Worm (Caenorhabditis elegans) whole organism, late embryonic: ENCODE measurements around the gene pals-22.
A peak's percentile ranks its signal among the peaks of the same experiment; 100 is the strongest.

Source experiments
- C08G9.2 ChIP-seq: sonication (generic microtip); optimal IDR thresholded peaks from 2 replicates; lab custom pipeline; 2016; ENCODE audit warnings: mild to moderate bottlenecking, missing genetic modification characterization, moderate library complexity, missing compliant biosample characterization
- C38D4.7 ChIP-seq: fragments of 200-800 bp; sonication (Bioruptor generic); optimal IDR thresholded peaks from 2 replicates; lab custom pipeline; 2018; ENCODE audit warnings: mild to moderate bottlenecking, missing genetic modification characterization, moderate library complexity, missing compliant biosample characterization
- F13H6.1 ChIP-seq: sonication (generic microtip); optimal IDR thresholded peaks from 2 replicates; lab custom pipeline; 2016; ENCODE audit warnings: missing genetic modification characterization, missing compliant biosample characterization
- K02D7.2 ChIP-seq: sonication (generic microtip); optimal IDR thresholded peaks from 2 replicates; lab custom pipeline; 2017; ENCODE audit warnings: mild to moderate bottlenecking, missing genetic modification characterization, missing compliant biosample characterization
- K09A11.1 ChIP-seq: sonication (generic microtip); optimal IDR thresholded peaks from 2 replicates; lab custom pipeline; 2017; ENCODE audit warnings: antibody characterized with exemption, mild to moderate bottlenecking, missing genetic modification characterization, missing compliant biosample characterization; ENCODE audit not compliant: insufficient read depth
- ahr-1 ChIP-seq: sonication (generic microtip); optimal IDR thresholded peaks from 2 replicates; lab custom pipeline; 2016; ENCODE audit warnings: missing genetic modification characterization, missing compliant biosample characterization
- ama-1 ChIP-seq: fragments of 150-350 bp; optimal IDR thresholded peaks from 2 replicates; lab custom pipeline; 2014
- ceh-18 ChIP-seq: sonication (generic microtip); optimal IDR thresholded peaks from 2 replicates; lab custom pipeline; 2016; ENCODE audit warnings: missing genetic modification characterization, missing compliant biosample characterization
- ceh-19 ChIP-seq: fragments of 200-800 bp; sonication (Bioruptor generic); optimal IDR thresholded peaks from 2 replicates; lab custom pipeline; 2018; ENCODE audit warnings: mild to moderate bottlenecking, missing genetic modification characterization, missing compliant biosample characterization
- ceh-2 ChIP-seq: sonication (generic microtip); optimal IDR thresholded peaks from 2 replicates; lab custom pipeline; 2016; ENCODE audit warnings: missing genotype, missing genetic modification characterization, missing compliant biosample characterization
- ceh-24 ChIP-seq: sonication (generic microtip); optimal IDR thresholded peaks from 2 replicates; lab custom pipeline; 2016; ENCODE audit warnings: mild to moderate bottlenecking, missing genetic modification characterization, missing compliant biosample characterization
- ceh-34 ChIP-seq: sonication (generic microtip); optimal IDR thresholded peaks from 2 replicates; lab custom pipeline; 2016; ENCODE audit warnings: mild to moderate bottlenecking, missing genetic modification characterization, missing compliant biosample characterization
- ceh-45 ChIP-seq: fragments of 200-800 bp; sonication (Bioruptor generic); IDR thresholded peaks from 2 replicates; pipeline ENCODE4 v1.3.6; 2022; ENCODE audit warnings: missing genetic modification reagents, missing genetic modification characterization, missing compliant biosample characterization
- ceh-48 ChIP-seq: sonication (generic microtip); optimal IDR thresholded peaks from 2 replicates; lab custom pipeline; 2016; ENCODE audit warnings: missing genetic modification characterization, inconsistent platforms, missing compliant biosample characterization
- che-1 ChIP-seq: sonication (generic microtip); optimal IDR thresholded peaks from 2 replicates; lab custom pipeline; 2016; ENCODE audit warnings: mild to moderate bottlenecking, missing genetic modification characterization, missing compliant biosample characterization
- dmd-4 ChIP-seq: sonication (generic microtip); optimal IDR thresholded peaks from 2 replicates; lab custom pipeline; 2016; ENCODE audit warnings: borderline replicate concordance, missing genetic modification characterization, missing compliant biosample characterization
- dve-1 ChIP-seq: sonication (generic microtip); optimal IDR thresholded peaks from 2 replicates; lab custom pipeline; 2017; ENCODE audit warnings: antibody characterized with exemption, mild to moderate bottlenecking, missing genetic modification characterization, missing compliant biosample characterization
- elt-2 ChIP-seq: sonication (generic microtip); optimal IDR thresholded peaks from 2 replicates; lab custom pipeline; 2016; ENCODE audit warnings: missing genetic modification reagents, missing genetic modification characterization, missing compliant biosample characterization
- elt-4 ChIP-seq: sonication (generic microtip); optimal IDR thresholded peaks from 2 replicates; lab custom pipeline; 2016; ENCODE audit warnings: missing genetic modification characterization, missing compliant biosample characterization
- ets-4 ChIP-seq: sonication (generic microtip); optimal IDR thresholded peaks from 2 replicates; lab custom pipeline; 2016; ENCODE audit warnings: missing genetic modification characterization, missing compliant biosample characterization
- eyg-1 ChIP-seq: sonication (generic microtip); optimal IDR thresholded peaks from 2 replicates; lab custom pipeline; 2016; ENCODE audit warnings: missing genotype, missing genetic modification characterization, missing compliant biosample characterization
- fkh-10 ChIP-seq: fragments of 150-350 bp; optimal IDR thresholded peaks from 2 replicates; lab custom pipeline; 2014; ENCODE audit warnings: missing biosample characterization, missing genetic modification reagents, missing genetic modification characterization
- fkh-6 ChIP-seq: sonication (generic microtip); optimal IDR thresholded peaks from 2 replicates; lab custom pipeline; 2016; ENCODE audit warnings: missing genetic modification characterization, missing compliant biosample characterization
- gmeb-2 ChIP-seq: sonication (generic microtip); optimal IDR thresholded peaks from 2 replicates; lab custom pipeline; 2016; ENCODE audit warnings: missing genetic modification characterization, inconsistent platforms, missing compliant biosample characterization
- hlh-13 ChIP-seq: fragments of 200-800 bp; sonication (Bioruptor generic); optimal IDR thresholded peaks from 2 replicates; lab custom pipeline; 2018; ENCODE audit warnings: mild to moderate bottlenecking, missing genetic modification characterization, missing compliant biosample characterization
- hlh-30 ChIP-seq: sonication (generic microtip); optimal IDR thresholded peaks from 2 replicates; lab custom pipeline; 2017; ENCODE audit warnings: antibody characterized with exemption, missing genetic modification characterization, missing compliant biosample characterization; ENCODE audit not compliant: insufficient read depth
- hlh-6 ChIP-seq: sonication (generic microtip); optimal IDR thresholded peaks from 2 replicates; lab custom pipeline; 2016; ENCODE audit warnings: missing genotype, missing genetic modification characterization, missing compliant biosample characterization
- hlh-8 ChIP-seq: sonication (generic microtip); optimal IDR thresholded peaks from 2 replicates; lab custom pipeline; 2016; ENCODE audit warnings: missing genotype, missing genetic modification characterization, missing compliant biosample characterization
- lin-11 ChIP-seq: fragments of 200-800 bp; sonication (Bioruptor generic); optimal IDR thresholded peaks from 2 replicates; lab custom pipeline; 2018; ENCODE audit warnings: mild to moderate bottlenecking, missing genetic modification characterization, missing compliant biosample characterization
- nfya-1 ChIP-seq: sonication (generic microtip); optimal IDR thresholded peaks from 2 replicates; lab custom pipeline; 2017; ENCODE audit warnings: missing genetic modification characterization, mild to moderate bottlenecking, missing compliant biosample characterization, antibody characterized with exemption, moderate library complexity
- nhr-11 ChIP-seq: fragments of 150-350 bp; optimal IDR thresholded peaks from 2 replicates; lab custom pipeline; 2014; ENCODE audit warnings: missing biosample characterization, missing genetic modification characterization
- odd-2 ChIP-seq: sonication (generic microtip); optimal IDR thresholded peaks from 2 replicates; lab custom pipeline; 2017; ENCODE audit warnings: antibody characterized with exemption, mild to moderate bottlenecking, missing genetic modification characterization, missing compliant biosample characterization
- pax-1 ChIP-seq: fragments of 150-350 bp; optimal IDR thresholded peaks from 2 replicates; lab custom pipeline; 2014; ENCODE audit warnings: missing biosample characterization, missing genetic modification characterization
- pha-2 ChIP-seq: sonication (generic microtip); optimal IDR thresholded peaks from 2 replicates; lab custom pipeline; 2017; ENCODE audit warnings: mild to moderate bottlenecking, missing genetic modification characterization, missing compliant biosample characterization
- pqm-1 ChIP-seq: sonication (generic microtip); optimal IDR thresholded peaks from 2 replicates; lab custom pipeline; 2016; ENCODE audit warnings: missing genetic modification characterization, missing compliant biosample characterization
- ref-2 ChIP-seq: sonication (generic microtip); optimal IDR thresholded peaks from 2 replicates; lab custom pipeline; 2016; ENCODE audit warnings: missing genetic modification characterization, missing compliant biosample characterization
- rnt-1 ChIP-seq: sonication (generic microtip); optimal IDR thresholded peaks from 2 replicates; lab custom pipeline; 2016; ENCODE audit warnings: missing genetic modification characterization, missing compliant biosample characterization
- sox-2 ChIP-seq: fragments of 200-800 bp; sonication (Bioruptor generic); IDR thresholded peaks from 2 replicates; pipeline ENCODE4 v1.3.6; 2022; ENCODE audit warnings: missing genetic modification reagents, missing genetic modification characterization, missing compliant biosample characterization
- syd-9 ChIP-seq: sonication (generic microtip); optimal IDR thresholded peaks from 2 replicates; lab custom pipeline; 2016; ENCODE audit warnings: mild to moderate bottlenecking, missing genetic modification characterization, moderate library complexity, missing compliant biosample characterization
- tbx-2 ChIP-seq: sonication (generic microtip); optimal IDR thresholded peaks from 2 replicates; lab custom pipeline; 2016; ENCODE audit warnings: missing genetic modification characterization, missing compliant biosample characterization
- tbx-7 ChIP-seq: sonication (generic microtip); optimal IDR thresholded peaks from 2 replicates; lab custom pipeline; 2016; ENCODE audit warnings: missing genotype, missing genetic modification characterization, missing compliant biosample characterization
- ttx-3 ChIP-seq: sonication (generic microtip); optimal IDR thresholded peaks from 2 replicates; lab custom pipeline; 2016; ENCODE audit warnings: missing genetic modification reagents, missing genetic modification characterization, missing compliant biosample characterization
- unc-3 ChIP-seq, 2 experiments: fragments of 200-800 bp in 1 of 2; sonication (Bioruptor generic) in 1 of 2; sonication (generic microtip) in 1 of 2; conservative IDR thresholded peaks in 1 of 2; optimal IDR thresholded peaks in 1 of 2; 2 replicates each; pipeline versions ENCODE4 v1.3.6 to Lab custom; 2016 to 2022; ENCODE audit warnings: missing compliant biosample characterization in 2 of 2, missing genetic modification characterization in 2 of 2, missing genetic modification reagents in 1 of 2
- unc-42 ChIP-seq: sonication (generic microtip); optimal IDR thresholded peaks from 2 replicates; lab custom pipeline; 2016; ENCODE audit warnings: missing genotype, missing genetic modification characterization, missing compliant biosample characterization
- zip-5 ChIP-seq: sonication (generic microtip); optimal IDR thresholded peaks from 2 replicates; lab custom pipeline; 2016; ENCODE audit warnings: missing genetic modification characterization, missing compliant biosample characterization
- ztf-16 ChIP-seq: sonication (generic microtip); optimal IDR thresholded peaks from 2 replicates; lab custom pipeline; 2017; ENCODE audit warnings: missing genetic modification characterization, missing compliant biosample characterization

The pals-22 gene

DNA sequence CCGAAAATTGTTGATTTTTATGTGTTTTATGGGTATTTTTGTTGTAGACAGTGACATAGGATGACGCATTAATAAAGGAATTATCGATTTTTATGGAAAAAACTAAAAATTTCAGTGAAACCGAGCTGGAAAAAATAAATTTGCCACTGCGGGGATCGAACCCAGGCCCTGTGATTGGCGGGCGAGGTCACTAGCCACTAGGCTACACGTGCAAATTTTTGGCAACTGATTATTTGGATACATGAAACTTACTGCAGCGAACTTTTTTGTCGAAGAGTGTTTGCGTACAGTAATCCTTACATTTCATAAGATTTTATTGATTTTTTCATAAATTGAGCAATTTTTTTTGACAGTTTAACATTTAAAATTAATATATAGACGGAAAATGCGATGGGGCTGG lies 43.1 kb upstream of the pals-22 start:
- peak; percentile 16 for TF ChIP-seq nfya-1
- no peak for TF ChIP-seq hlh-13 (GFP tag; lab: Kevin White, UChicago)
- TF ChIP-seq hlh-8, result no peak
- TF ChIP-seq pqm-1 (tag; lab: Kevin White, UChicago), result no peak
- TF ChIP-seq ama-1 (lab: Kevin White, UChicago), result peak; percentile 54
- no peak for TF ChIP-seq C38D4.7
- no peak for TF ChIP-seq ahr-1 (tag; lab: Kevin White, UChicago)
- no peak for TF ChIP-seq ceh-18 (tag; lab: Kevin White, UChicago)
- TF ChIP-seq C08G9.2 (tag; lab: Kevin White, UChicago), result no peak
- TF ChIP-seq dmd-4, result no peak
- TF ChIP-seq tbx-2 (tag; lab: Kevin White, UChicago), result no peak
- TF ChIP-seq che-1 (tag; lab: Kevin White, UChicago), result peak; percentile 25
- TF ChIP-seq, all 69 proteins: peak for 3

DNA sequence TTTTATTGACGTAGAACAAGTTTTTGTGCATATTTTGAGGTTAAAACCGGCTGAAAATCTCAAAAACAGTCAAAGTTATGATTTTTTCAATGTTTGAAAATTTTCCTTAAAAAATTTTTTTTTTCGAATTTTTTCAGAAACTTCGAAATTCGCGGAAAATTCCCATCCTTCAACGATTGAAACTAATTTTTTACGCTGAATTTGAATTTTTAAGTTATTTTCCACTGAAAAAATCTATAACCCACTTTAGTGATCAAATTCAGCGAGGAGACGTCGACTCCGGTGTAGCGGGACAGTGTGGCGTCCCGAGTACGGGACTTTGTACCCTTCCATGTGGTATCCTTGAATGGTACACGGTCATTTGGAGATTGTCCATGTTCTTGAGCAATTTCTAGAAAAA lies 40.0 kb upstream of the pals-22 start:
- no peak for TF ChIP-seq C08G9.2 (tag; lab: Kevin White, UChicago)
- no peak for TF ChIP-seq nfya-1
- TF ChIP-seq ceh-19 (GFP tag; lab: Kevin White, UChicago), result no peak
- no peak for TF ChIP-seq ceh-2 (tag; lab: Kevin White, UChicago)
- TF ChIP-seq lin-11 (tag; lab: Kevin White, UChicago), result no peak
- TF ChIP-seq pqm-1 (tag; lab: Kevin White, UChicago), result no peak
- no peak for TF ChIP-seq ztf-16 (tag; lab: Kevin White, UChicago)
- TF ChIP-seq K02D7.2 (tag; lab: Kevin White, UChicago), result no peak
- TF ChIP-seq ceh-24 (tag; lab: Kevin White, UChicago), result no peak
- no peak for TF ChIP-seq ahr-1 (tag; lab: Kevin White, UChicago)
- TF ChIP-seq gmeb-2 (tag; lab: Kevin White, UChicago), result no peak
- TF ChIP-seq syd-9 (tag; lab: Kevin White, UChicago), result no peak

DNA sequence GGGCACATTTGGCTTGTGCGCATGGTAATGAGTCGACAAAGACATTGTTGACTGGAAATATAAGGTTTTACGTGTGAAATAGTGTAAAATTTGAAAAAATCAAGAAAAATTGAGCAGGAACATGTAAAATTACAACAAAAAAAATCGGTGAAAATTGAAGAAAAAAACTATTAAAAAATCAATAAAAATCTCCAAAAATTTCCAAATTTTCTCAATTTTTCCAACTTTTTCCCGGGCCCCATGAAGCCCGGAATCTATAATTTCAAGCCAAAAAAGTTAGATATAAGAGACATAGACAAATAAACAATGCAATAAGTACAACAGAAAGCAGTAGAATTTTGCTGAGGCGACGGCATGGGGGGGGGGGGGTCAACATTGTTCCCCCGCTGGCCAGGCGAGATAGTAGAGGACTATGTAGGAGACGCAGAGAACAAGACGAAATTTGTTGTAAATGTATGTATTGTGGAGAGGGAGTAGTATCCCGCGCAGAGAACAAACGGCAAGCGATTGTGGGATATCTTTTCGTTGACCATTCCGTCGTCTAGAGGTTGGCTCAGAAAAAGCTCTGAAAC lies 37.4 kb upstream of the pals-22 start, which contains the start of gene pat-4:
pat-4 (minus strand) TSS at position 51 of the 572 bp plus-strand sequence.
- peak; percentile 48 for TF ChIP-seq sox-2
- no peak for TF ChIP-seq hlh-30 (tag; lab: Kevin White, UChicago)
- no peak for TF ChIP-seq lin-11 (tag; lab: Kevin White, UChicago)
- TF ChIP-seq ceh-34 (tag; lab: Kevin White, UChicago), result peak; percentile 59
- TF ChIP-seq odd-2 (tag; lab: Kevin White, UChicago), result no peak
- no peak for TF ChIP-seq ceh-48 (tag; lab: Kevin White, UChicago)
- TF ChIP-seq tbx-7, result no peak
- no peak for TF ChIP-seq eyg-1 (tag; lab: Kevin White, UChicago)
- TF ChIP-seq ref-2 (tag; lab: Kevin White, UChicago), result peak; percentile 45
- no peak for TF ChIP-seq unc-3 (GFP tag; conservative IDR thresholded peaks at IDR 0.05; lab: Robert Waterston, UW)
- TF ChIP-seq unc-3 (tag; optimal IDR thresholded peaks at IDR 0.05; lab: Kevin White, UChicago), result no peak
- no peak for TF ChIP-seq unc-42 (tag; lab: Kevin White, UChicago)
- TF ChIP-seq K09A11.1, result no peak
- TF ChIP-seq ahr-1 (tag; lab: Kevin White, UChicago), result no peak
- no peak for TF ChIP-seq pha-2 (tag; lab: Kevin White, UChicago)
- no peak for TF ChIP-seq dve-1
- no peak for TF ChIP-seq elt-2 (tag; lab: Kevin White, UChicago)
- no peak for TF ChIP-seq ceh-45 (GFP tag; lab: Robert Waterston, UW)
- no peak for TF ChIP-seq pax-1 (tag; lab: Kevin White, UChicago)
- TF ChIP-seq elt-4 (tag; lab: Kevin White, UChicago), result no peak
- no peak for TF ChIP-seq che-1 (tag; lab: Kevin White, UChicago)
- no peak for TF ChIP-seq fkh-6 (tag; lab: Kevin White, UChicago)
- TF ChIP-seq ttx-3, result no peak
- no peak for TF ChIP-seq nhr-11 (tag; lab: Kevin White, UChicago)
- TF ChIP-seq hlh-8, result no peak
- peak; percentile 51 for TF ChIP-seq tbx-2 (tag; lab: Kevin White, UChicago)
- TF ChIP-seq fkh-10 (GFP tag; lab: Kevin White, UChicago), result no peak
- peak; percentile 53 for TF ChIP-seq ceh-19 (GFP tag; lab: Kevin White, UChicago)
- TF ChIP-seq C08G9.2 (tag; lab: Kevin White, UChicago), result no peak
- peak; percentile 55 for TF ChIP-seq hlh-6
- peak; percentile 3 for TF ChIP-seq rnt-1 (tag; lab: Kevin White, UChicago)
- no peak for TF ChIP-seq ets-4 (tag; lab: Kevin White, UChicago)
- peak; percentile 16 for TF ChIP-seq ceh-2 (tag; lab: Kevin White, UChicago)
- no peak for TF ChIP-seq zip-5 (tag; lab: Kevin White, UChicago)
- peak; percentile 24 for TF ChIP-seq nfya-1
- no peak for TF ChIP-seq F13H6.1
